Fruit fly (Drosophila melanogaster): ENCODE data around the gene CG12231.

dm6 chrX:19491984-19492584, 39.5 kb downstream of the CG12231 start, which contains the start of the genes pcm and ND-18:
- TF ChIP-seq CG11617 (GFP tag; optimal IDR thresholded peaks at IDR 0.05) (peak; percentile 15), CG5204 (GFP tag; optimal IDR thresholded peaks at IDR 0.05) (no peak), Hr96 (GFP tag; optimal IDR thresholded peaks at IDR 0.05) (no peak), Crg-1 (GFP tag; optimal IDR thresholded peaks at IDR 0.05) (no peak), Clk (GFP tag; optimal IDR thresholded peaks at IDR 0.05) (no peak), cic (GFP tag; optimal IDR thresholded peaks at IDR 0.05) (no peak)
